Worm (Caenorhabditis elegans): Measurements from ENCODE around the gene F08G2.8.
"Not testable (repeated sequence)": the region's sequence is repeated elsewhere in the genome, so short reads cannot be mapped to it uniquely, and the experiment has no call there.

DNA sequence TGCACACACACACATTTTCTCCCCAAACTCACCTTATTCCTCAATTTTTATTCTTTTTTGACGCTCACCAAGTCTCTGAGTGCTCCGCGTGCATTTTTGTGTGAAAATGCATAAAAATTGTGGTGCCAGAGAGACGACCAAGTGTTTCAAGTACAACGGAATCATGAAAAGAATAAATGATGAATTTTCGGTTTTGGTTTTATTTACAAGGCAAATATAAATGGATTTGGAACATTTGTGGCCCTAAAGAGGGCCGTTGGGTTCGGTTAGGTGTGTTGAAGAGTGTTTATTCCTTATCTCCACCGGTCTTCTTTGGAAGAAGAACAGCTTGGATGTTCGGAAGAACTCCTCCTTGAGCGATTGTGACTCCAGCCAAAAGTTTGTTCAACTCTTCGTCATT is 34.6 kb upstream of the F08G2.8 start:
- not testable (repeated sequence) for TF ChIP-seq hlh-30 (tag; optimal IDR thresholded peaks at IDR 0.05; ENCODE audit: insufficient read depth); ceh-19 (GFP tag; optimal IDR thresholded peaks at IDR 0.05)
